Fruit fly (Drosophila melanogaster): ENCODE data around the gene PIG-P.

DNA sequence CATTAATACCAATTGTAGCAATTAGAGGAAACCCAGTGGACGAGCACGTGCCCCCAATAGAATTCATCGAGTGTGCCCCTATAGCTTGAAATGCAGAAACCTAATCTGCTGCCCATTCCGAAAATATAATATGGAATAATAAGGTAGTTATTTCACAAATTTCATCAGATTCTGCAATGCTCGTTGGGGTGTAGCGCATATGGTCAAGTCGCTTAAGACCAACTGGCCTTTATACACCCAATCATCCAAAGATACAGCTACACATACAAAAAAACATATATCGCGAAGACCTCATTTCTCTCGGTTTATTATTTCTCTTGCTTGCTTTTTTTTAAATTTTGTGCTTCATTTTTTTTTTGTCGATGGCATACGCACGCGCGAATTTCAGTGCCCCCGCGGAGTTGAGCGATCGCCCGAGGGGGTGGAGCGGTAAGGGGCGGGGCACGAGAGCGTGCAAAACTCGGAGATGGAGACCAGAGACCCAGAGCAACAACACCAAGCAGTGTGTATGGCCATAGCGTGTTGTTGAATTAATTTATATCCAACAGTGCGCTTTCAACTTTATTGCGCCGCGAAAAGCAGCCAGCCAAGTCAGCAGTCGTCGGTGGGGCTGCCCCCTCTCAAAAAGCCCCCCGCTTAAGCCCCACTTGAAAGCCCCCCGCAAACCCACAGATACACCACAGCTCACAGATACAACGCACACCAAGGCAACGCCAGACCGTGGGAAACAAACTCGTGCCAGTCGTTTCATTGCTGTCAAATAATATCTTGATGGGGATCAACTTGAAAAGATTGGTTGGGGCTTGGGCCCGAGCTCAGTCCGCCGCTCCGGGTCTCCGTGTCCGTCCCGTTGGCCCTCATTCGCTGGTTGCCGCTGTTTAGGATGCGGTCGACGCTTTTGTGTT, 49.8 kb downstream of the PIG-P start:
- TF ChIP-seq CG34406 (GFP tag; optimal IDR thresholded peaks at IDR 0.05) = peak; percentile 66
- peak; percentile 58 for TF ChIP-seq Sox102F (GFP tag; optimal IDR thresholded peaks at IDR 0.05)
